Worm (Caenorhabditis elegans): Measurements from ENCODE around the gene pqn-32.

ce11 chrII:13096345-13096744, 11.5 kb upstream of the pqn-32 start:
- TF ChIP-seq rnt-1 (tag; optimal IDR thresholded peaks at IDR 0.05) = no peak
- TF ChIP-seq unc-130 (tag; optimal IDR thresholded peaks at IDR 0.05) = no peak
- no peak for TF ChIP-seq mdl-1 (tag; optimal IDR thresholded peaks at IDR 0.05)

Measured in whole organism, L1 larva.